Fruit fly (Drosophila melanogaster) whole organism, embryonic: Measurements from ENCODE around the gene Gr93d.

ENCODE experiments used
- CG17328 ChIP-seq: fragments of 200-800 bp; sonication (Bioruptor generic); IDR thresholded peaks from 2 replicates; pipeline ENCODE4 v1.3.6; 2022; ENCODE audit warnings: missing biosample characterization, missing genetic modification characterization
- CG17385 ChIP-seq: fragments of 200-800 bp; sonication (Bioruptor generic); optimal IDR thresholded peaks from 3 replicates; lab custom pipeline; 2018; ENCODE audit warnings: missing biosample characterization, mild to moderate bottlenecking, missing genetic modification characterization
- Myb ChIP-seq: fragments of 200-800 bp; sonication (Bioruptor generic); optimal IDR thresholded peaks from 2 replicates; lab custom pipeline; 2016; ENCODE audit warnings: missing biosample characterization, missing genetic modification characterization
- NfI ChIP-seq: fragments of 200-800 bp; sonication (Bioruptor generic); optimal IDR thresholded peaks from 3 replicates; lab custom pipeline; 2018; ENCODE audit warnings: missing biosample characterization, mild to moderate bottlenecking, missing genetic modification characterization, moderate library complexity
- Rfx ChIP-seq: fragments of 200-800 bp; sonication (Bioruptor generic); IDR thresholded peaks from 2 replicates; pipeline ENCODE4 v1.3.6; 2022; ENCODE audit warnings: missing biosample characterization, missing genetic modification characterization
- crol ChIP-seq: fragments of 200-800 bp; sonication (Bioruptor generic); IDR thresholded peaks from 2 replicates; pipeline ENCODE4 v1.3.6; 2022; ENCODE audit warnings: missing biosample characterization, missing genetic modification characterization
- dati ChIP-seq: fragments of 200-800 bp; sonication (Bioruptor generic); IDR thresholded peaks from 2 replicates; pipeline ENCODE4 v1.3.6; 2022; ENCODE audit warnings: missing biosample characterization, missing genetic modification characterization
- mirr ChIP-seq: fragments of 200-800 bp; sonication (Bioruptor generic); optimal IDR thresholded peaks from 3 replicates; lab custom pipeline; 2018; ENCODE audit warnings: missing biosample characterization, mild to moderate bottlenecking, missing genetic modification characterization
- nerfin-1 ChIP-seq: fragments of 200-800 bp; sonication (Bioruptor generic); optimal IDR thresholded peaks from 3 replicates; lab custom pipeline; 2019; ENCODE audit warnings: missing biosample characterization, mild to moderate bottlenecking, missing genetic modification characterization, moderate library complexity
- oc ChIP-seq: fragments of 200-800 bp; sonication (Bioruptor generic); optimal IDR thresholded peaks from 2 replicates; lab custom pipeline; 2018; ENCODE audit warnings: missing biosample characterization, mild to moderate bottlenecking, missing genetic modification characterization, moderate library complexity
- sd ChIP-seq: fragments of 200-800 bp; sonication (Bioruptor generic); optimal IDR thresholded peaks from 3 replicates; lab custom pipeline; 2018; ENCODE audit warnings: missing biosample characterization, mild to moderate bottlenecking, missing genetic modification characterization, moderate library complexity
- sisA ChIP-seq: fragments of 200-800 bp; sonication (Bioruptor generic); IDR thresholded peaks from 2 replicates; pipeline ENCODE4 v1.3.6; 2022; ENCODE audit warnings: missing biosample characterization, missing genetic modification characterization
- tup ChIP-seq: fragments of 200-800 bp; sonication (Bioruptor generic); optimal IDR thresholded peaks from 2 replicates; lab custom pipeline; 2016; ENCODE audit warnings: missing biosample characterization, mild to moderate bottlenecking, missing genetic modification characterization, moderate library complexity
- wor ChIP-seq: fragments of 200-800 bp; sonication (Bioruptor generic); IDR thresholded peaks from 2 replicates; pipeline ENCODE4 v1.3.6; 2022; ENCODE audit warnings: missing biosample characterization, missing genetic modification characterization

Gr93d gene

DNA sequence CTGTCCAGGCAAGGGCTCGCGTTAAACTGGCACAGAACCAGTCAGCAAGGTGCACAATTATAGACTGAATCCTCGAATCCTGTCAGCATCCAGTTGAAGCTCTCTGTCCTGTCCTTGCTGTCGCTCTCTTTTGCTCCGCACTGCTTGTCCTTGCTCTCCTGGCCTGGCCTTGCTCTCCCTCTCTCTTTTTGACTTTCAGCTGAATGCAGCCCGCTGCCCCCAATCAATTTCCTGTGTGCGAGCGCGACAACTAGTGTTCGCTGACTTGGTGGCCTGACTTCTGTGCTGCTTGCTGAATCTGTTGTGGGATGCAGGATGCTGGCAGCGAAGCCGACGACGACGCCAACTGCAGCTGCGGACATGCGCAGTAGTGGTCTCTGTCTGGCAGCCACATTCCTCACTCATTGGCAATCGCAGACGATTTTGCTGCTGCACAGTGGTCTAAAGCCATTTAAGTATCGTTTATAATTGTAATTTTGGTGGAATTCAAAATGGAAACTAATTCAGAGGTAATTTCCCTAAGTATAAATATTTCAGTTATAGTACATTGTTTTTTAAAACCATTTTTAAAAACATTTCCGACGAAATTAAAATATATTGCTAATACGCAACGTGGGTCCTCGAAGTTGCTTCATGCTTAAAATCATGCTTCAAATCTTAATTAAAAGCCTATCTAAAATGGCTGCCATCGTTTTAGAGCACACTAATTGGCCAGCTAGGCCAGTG lies 37.7 kb downstream of the Gr93d start (continued):
- TF ChIP-seq CG17385 (GFP tag; lab: Kevin White, UChicago) = no peak
- TF ChIP-seq CG17328 (GFP tag; lab: Robert Waterston, UW) = no peak
- no peak for TF ChIP-seq dati
- no peak for TF ChIP-seq oc (tag; lab: Kevin White, UChicago)
- no peak for TF ChIP-seq mirr (GFP tag; lab: Kevin White, UChicago)
- TF ChIP-seq tup (GFP tag; lab: Kevin White, UChicago) = no peak
- TF ChIP-seq sisA (GFP tag; lab: Robert Waterston, UW) = no peak
- TF ChIP-seq wor (GFP tag; lab: Robert Waterston, UW) = no peak
- no peak for TF ChIP-seq Myb (GFP tag; lab: Kevin White, UChicago)
- no peak for TF ChIP-seq NfI (GFP tag; lab: Kevin White, UChicago)

DNA sequence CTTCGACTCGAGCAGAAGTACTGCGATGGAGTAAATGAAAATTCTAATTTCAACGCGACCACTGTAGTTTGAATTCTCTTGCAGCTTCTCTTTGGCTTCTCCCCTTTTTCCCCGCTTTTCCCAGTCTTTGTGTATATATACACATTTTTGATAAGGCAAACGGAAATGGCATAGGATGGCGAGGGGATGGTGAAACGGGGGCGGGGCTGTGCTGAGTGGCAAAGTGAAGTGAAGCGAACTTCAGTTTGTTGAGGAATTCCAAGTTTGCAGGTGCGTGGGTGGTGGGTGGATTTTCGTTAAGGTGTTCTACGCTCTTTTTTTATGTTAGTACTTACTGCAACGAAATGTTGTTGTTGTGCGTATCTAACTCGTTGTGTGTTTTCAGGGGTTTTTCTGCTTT lies 39.2 kb downstream of the Gr93d start:
- no peak for TF ChIP-seq Rfx (GFP tag; lab: Robert Waterston, UW)
- peak; percentile 59 for TF ChIP-seq crol (GFP tag; lab: Robert Waterston, UW)
- peak; percentile 13 for TF ChIP-seq sd (tag; lab: Kevin White, UChicago)
- TF ChIP-seq nerfin-1 = peak; percentile 68
